Worm (Caenorhabditis elegans) whole organism, L4 larva: Measurements from ENCODE around the gene F39F10.2.

ENCODE experiments used
- D1046.2 ChIP-seq: fragments of 200-800 bp; sonication (Bioruptor generic); IDR thresholded peaks from 2 replicates; pipeline ENCODE4 v1.3.6; 2022; ENCODE audit warnings: missing genetic modification characterization, missing compliant biosample characterization
- F10B5.3 ChIP-seq: sonication (generic microtip); optimal IDR thresholded peaks from 2 replicates; lab custom pipeline; 2016; ENCODE audit warnings: mild to moderate bottlenecking, missing genetic modification characterization, missing compliant biosample characterization
- F26F4.8 ChIP-seq: fragments of 200-800 bp; sonication (Bioruptor generic); conservative IDR thresholded peaks from 2 replicates; pipeline ENCODE4 v1.3.6; 2022; ENCODE audit warnings: missing genetic modification characterization, missing compliant biosample characterization
- T20F7.1 ChIP-seq: fragments of 200-800 bp; sonication (Bioruptor generic); optimal IDR thresholded peaks from 2 replicates; lab custom pipeline; 2018; ENCODE audit warnings: mild to moderate bottlenecking, missing genetic modification characterization, missing compliant biosample characterization
- Y105C5A.15 ChIP-seq: fragments of 200-800 bp; sonication (Bioruptor generic); IDR thresholded peaks from 2 replicates; pipeline ENCODE4 v1.3.6; 2022; ENCODE audit warnings: missing genetic modification characterization, missing compliant biosample characterization
- Y75B8A.6 ChIP-seq: fragments of 200-800 bp; sonication (Bioruptor generic); IDR thresholded peaks from 2 replicates; pipeline ENCODE4 v1.3.6; 2022; ENCODE audit warnings: missing genetic modification reagents, missing genetic modification characterization, missing compliant biosample characterization
- ZK337.2 ChIP-seq: fragments of 200-800 bp; sonication (Bioruptor generic); IDR thresholded peaks from 2 replicates; pipeline ENCODE4 v1.3.6; 2022; ENCODE audit warnings: missing genetic modification reagents, missing genetic modification characterization, missing compliant biosample characterization
- aly-2 ChIP-seq: sonication (generic microtip); optimal IDR thresholded peaks from 2 replicates; lab custom pipeline; 2018; ENCODE audit warnings: missing biosample characterization, missing genetic modification characterization
- ceh-20 ChIP-seq: fragments of 200-800 bp; sonication (Bioruptor generic); IDR thresholded peaks from 2 replicates; pipeline ENCODE4 v1.3.6; 2022; ENCODE audit warnings: missing genetic modification reagents, missing genetic modification characterization, missing compliant biosample characterization
- ceh-62 ChIP-seq: sonication (generic microtip); optimal IDR thresholded peaks from 2 replicates; lab custom pipeline; 2017; ENCODE audit warnings: missing biosample characterization, missing genetic modification characterization
- daf-12 ChIP-seq: fragments of 150-350 bp; optimal IDR thresholded peaks from 2 replicates; lab custom pipeline; 2014; ENCODE audit warnings: missing biosample characterization, missing genetic modification reagents, missing genetic modification characterization
- daf-16 ChIP-seq, 3 experiments: sonication (generic microtip); optimal IDR thresholded peaks; 2 replicates each; lab custom pipeline; 2016 to 2017; ENCODE audit warnings: missing genetic modification characterization in 3 of 3, missing genetic modification reagents in 3 of 3, mild to moderate bottlenecking in 2 of 3, missing compliant biosample characterization in 2 of 3, missing biosample characterization in 1 of 3, moderate library complexity in 1 of 3
- dmd-6 ChIP-seq: fragments of 200-800 bp; sonication (Bioruptor generic); IDR thresholded peaks from 2 replicates; pipeline ENCODE4 v1.3.6; 2022; ENCODE audit warnings: missing genetic modification reagents, missing genetic modification characterization, missing compliant biosample characterization
- dmd-8 ChIP-seq: fragments of 200-800 bp; sonication (Bioruptor generic); IDR thresholded peaks from 2 replicates; pipeline ENCODE4 v1.3.6; 2022; ENCODE audit warnings: missing genetic modification characterization, missing compliant biosample characterization
- dmd-9 ChIP-seq: fragments of 200-800 bp; sonication (Bioruptor generic); IDR thresholded peaks from 2 replicates; pipeline ENCODE4 v1.3.6; 2022; ENCODE audit warnings: missing genetic modification reagents, missing genetic modification characterization, missing compliant biosample characterization
- dve-1 ChIP-seq: sonication (generic microtip); optimal IDR thresholded peaks from 2 replicates; lab custom pipeline; 2017; ENCODE audit warnings: antibody characterized with exemption, mild to moderate bottlenecking, missing genetic modification characterization, missing compliant biosample characterization; ENCODE audit not compliant: insufficient read depth
- fkh-10 ChIP-seq: fragments of 150-350 bp; optimal IDR thresholded peaks from 2 replicates; lab custom pipeline; 2014; ENCODE audit warnings: missing biosample characterization, missing genetic modification reagents, missing genetic modification characterization
- fos-1 ChIP-seq: fragments of 150-350 bp; optimal IDR thresholded peaks from 2 replicates; lab custom pipeline; 2014; ENCODE audit warnings: missing biosample characterization, missing genetic modification characterization
- hlh-30 ChIP-seq: sonication (generic microtip); optimal IDR thresholded peaks from 2 replicates; lab custom pipeline; 2017; ENCODE audit warnings: antibody characterized with exemption, mild to moderate bottlenecking, missing genetic modification characterization, missing compliant biosample characterization; ENCODE audit not compliant: insufficient read depth
- hmg-1.1 ChIP-seq: fragments of 200-800 bp; sonication (Bioruptor generic); IDR thresholded peaks from 2 replicates; pipeline ENCODE4 v1.3.6; 2022; ENCODE audit warnings: missing genetic modification reagents, missing genetic modification characterization, missing compliant biosample characterization
- lim-7 ChIP-seq: fragments of 200-800 bp; sonication (Bioruptor generic); IDR thresholded peaks from 2 replicates; pipeline ENCODE4 v1.3.6; 2022; ENCODE audit warnings: missing genetic modification characterization, missing compliant biosample characterization
- lin-13 ChIP-seq: fragments of 150-350 bp; optimal IDR thresholded peaks from 2 replicates; lab custom pipeline; 2014; ENCODE audit warnings: missing biosample characterization, missing genetic modification reagents, missing genetic modification characterization
- lin-29 ChIP-seq: fragments of 200-800 bp; sonication (Bioruptor generic); IDR thresholded peaks from 2 replicates; pipeline ENCODE4 v1.3.6; 2022; ENCODE audit warnings: missing genetic modification reagents, missing genetic modification characterization, missing compliant biosample characterization
- lir-3 ChIP-seq: sonication (generic microtip); optimal IDR thresholded peaks from 2 replicates; lab custom pipeline; 2016; ENCODE audit warnings: mild to moderate bottlenecking, missing genetic modification characterization, missing compliant biosample characterization
- lsy-2 ChIP-seq, 2 experiments: fragments of 150-350 bp in 1 of 2; sonication (generic microtip) in 1 of 2; optimal IDR thresholded peaks; 2 replicates each; lab custom pipeline; 2014 to 2017; ENCODE audit warnings: missing biosample characterization in 2 of 2, missing genetic modification characterization in 2 of 2
- mdl-1 ChIP-seq, 2 experiments: fragments of 150-350 bp in 1 of 2; sonication (generic microtip) in 1 of 2; optimal IDR thresholded peaks; 2 replicates each; lab custom pipeline; 2014 to 2017; ENCODE audit warnings: missing biosample characterization in 2 of 2, missing genetic modification characterization in 2 of 2
- mes-2 ChIP-seq: sonication (generic microtip); optimal IDR thresholded peaks from 2 replicates; lab custom pipeline; 2016; ENCODE audit warnings: missing genotype, mild to moderate bottlenecking, missing genetic modification characterization, missing compliant biosample characterization; ENCODE audit not compliant: poor library complexity, severe bottlenecking
- mxl-2 ChIP-seq: fragments of 200-800 bp; sonication (Bioruptor generic); conservative IDR thresholded peaks from 2 replicates; pipeline ENCODE4 v1.3.6; 2022; ENCODE audit warnings: missing genetic modification reagents, missing genetic modification characterization, missing compliant biosample characterization
- nhr-102 ChIP-seq: sonication (generic microtip); optimal IDR thresholded peaks from 2 replicates; lab custom pipeline; 2016; ENCODE audit warnings: mild to moderate bottlenecking, missing genetic modification characterization, moderate library complexity, missing compliant biosample characterization
- nhr-11 ChIP-seq: fragments of 150-350 bp; optimal IDR thresholded peaks from 2 replicates; lab custom pipeline; 2014; ENCODE audit warnings: missing biosample characterization, missing genetic modification characterization
- nhr-111 ChIP-seq: fragments of 200-800 bp; sonication (Bioruptor generic); optimal IDR thresholded peaks from 2 replicates; lab custom pipeline; 2018; ENCODE audit warnings: mild to moderate bottlenecking, missing genetic modification characterization, missing compliant biosample characterization
- nhr-25 ChIP-seq: sonication (generic microtip); optimal IDR thresholded peaks from 2 replicates; lab custom pipeline; 2017; ENCODE audit warnings: missing genetic modification characterization, mild to moderate bottlenecking, missing compliant biosample characterization, antibody characterized with exemption, moderate library complexity, borderline replicate concordance; ENCODE audit not compliant: insufficient read depth
- nhr-42 ChIP-seq: fragments of 200-800 bp; sonication (Bioruptor generic); IDR thresholded peaks from 2 replicates; pipeline ENCODE4 v1.3.6; 2022; ENCODE audit warnings: missing genetic modification characterization, missing compliant biosample characterization
- nhr-48 ChIP-seq: sonication (generic microtip); optimal IDR thresholded peaks from 2 replicates; lab custom pipeline; 2016; ENCODE audit warnings: mild to moderate bottlenecking, missing genetic modification characterization, missing compliant biosample characterization
- nhr-6 ChIP-seq: fragments of 150-350 bp; optimal IDR thresholded peaks from 2 replicates; lab custom pipeline; 2014; ENCODE audit warnings: missing biosample characterization, missing genetic modification characterization
- nhr-77 ChIP-seq: fragments of 150-350 bp; optimal IDR thresholded peaks from 2 replicates; lab custom pipeline; 2014; ENCODE audit warnings: missing biosample characterization, missing genetic modification characterization
- pha-4 ChIP-seq, 2 experiments: fragments of 150-350 bp in 1 of 2; fragments of 200-800 bp in 1 of 2; sonication (Bioruptor generic) in 1 of 2; IDR thresholded peaks in 1 of 2; optimal IDR thresholded peaks in 1 of 2; 2 replicates each; pipeline versions ENCODE4 v1.3.6 to Lab custom; 2014 to 2022; ENCODE audit warnings: missing genetic modification characterization in 2 of 2, missing genetic modification reagents in 2 of 2, missing biosample characterization in 1 of 2, missing compliant biosample characterization in 1 of 2
- pqm-1 ChIP-seq: sonication (generic microtip); optimal IDR thresholded peaks from 2 replicates; lab custom pipeline; 2017; ENCODE audit warnings: missing biosample characterization, missing genetic modification characterization
- rbr-2 ChIP-seq: sonication (generic microtip); optimal IDR thresholded peaks from 2 replicates; lab custom pipeline; 2016; ENCODE audit warnings: missing genotype, missing genetic modification characterization, missing compliant biosample characterization
- saeg-2 ChIP-seq: fragments of 200-800 bp; sonication (Bioruptor generic); IDR thresholded peaks from 2 replicates; pipeline ENCODE4 v1.3.6; 2022; ENCODE audit warnings: missing genetic modification reagents, missing genetic modification characterization, missing compliant biosample characterization
- snpc-1.2 ChIP-seq: fragments of 200-800 bp; sonication (Bioruptor generic); IDR thresholded peaks from 2 replicates; pipeline ENCODE4 v1.3.6; 2022; ENCODE audit warnings: missing genetic modification reagents, missing genetic modification characterization, missing compliant biosample characterization
- tag-97 ChIP-seq: fragments of 200-800 bp; sonication (Bioruptor generic); IDR thresholded peaks from 2 replicates; pipeline ENCODE4 v1.3.6; 2022; ENCODE audit warnings: missing genetic modification characterization, missing compliant biosample characterization
- unc-130 ChIP-seq: sonication (generic microtip); optimal IDR thresholded peaks from 2 replicates; lab custom pipeline; 2016; ENCODE audit warnings: missing genetic modification reagents, missing genetic modification characterization, missing compliant biosample characterization
- vab-7 ChIP-seq: fragments of 200-800 bp; sonication (Bioruptor generic); IDR thresholded peaks from 2 replicates; pipeline ENCODE4 v1.3.6; 2022; ENCODE audit warnings: missing genetic modification reagents, missing genetic modification characterization, missing compliant biosample characterization
- zfp-2 ChIP-seq: sonication (generic microtip); optimal IDR thresholded peaks from 2 replicates; lab custom pipeline; 2016; ENCODE audit warnings: mild to moderate bottlenecking, missing genetic modification characterization, missing compliant biosample characterization
- zip-2 ChIP-seq: fragments of 150-350 bp; optimal IDR thresholded peaks from 2 replicates; lab custom pipeline; 2014; ENCODE audit warnings: missing biosample characterization, missing genetic modification characterization
- ztf-7 ChIP-seq: fragments of 150-350 bp; optimal IDR thresholded peaks from 2 replicates; lab custom pipeline; 2014; ENCODE audit warnings: missing biosample characterization, missing genetic modification characterization

F39F10.2 gene

ce11 chrX:16929560-16930332 is 35.1 kb downstream of the F39F10.2 start (continued):
- TF ChIP-seq ceh-62 (tag; lab: Kevin White, UChicago) = no peak
- TF ChIP-seq nhr-77 (tag; lab: Kevin White, UChicago) = peak; percentile 77
- TF ChIP-seq snpc-1.2 (GFP tag; lab: Robert Waterston, UW) = no peak
- no peak for TF ChIP-seq nhr-111 (GFP tag; lab: Kevin White, UChicago)
- TF ChIP-seq lin-13 = peak; percentile 95
- TF ChIP-seq hlh-30 (tag; lab: Kevin White, UChicago) = peak; percentile 100
- TF ChIP-seq ztf-7 (tag; lab: Kevin White, UChicago) = peak; percentile 81
- TF ChIP-seq pqm-1 (tag; lab: Kevin White, UChicago) = peak; percentile 6
- TF ChIP-seq rbr-2 (tag; lab: Kevin White, UChicago) = peak; percentile 97
- peak; percentile 47; the same call in 1 of the 2 replicates for TF ChIP-seq mxl-2 (GFP tag; lab: Robert Waterston, UW)
- no peak for TF ChIP-seq lir-3 (tag; lab: Kevin White, UChicago)
- peak; percentile 90 to 95 for TF ChIP-seq lsy-2 (tag; optimal IDR thresholded peaks at IDR 0.05; lab: Kevin White, UChicago)
- TF ChIP-seq nhr-6 (tag; lab: Kevin White, UChicago) = peak; percentile 98
- peak; percentile 96 for TF ChIP-seq hmg-1.1
- TF ChIP-seq ceh-20 (GFP tag; lab: Robert Waterston, UW) = peak; percentile 98
- 0 out of 2 replicates have a peak, but pooled peaks have one; percentile 21 for TF ChIP-seq ZK337.2 (GFP tag; lab: Robert Waterston, UW)
- TF ChIP-seq mes-2 = peak; percentile 78
- TF ChIP-seq Y75B8A.6 = 0 out of 2 replicates have a peak, but pooled peaks have one; percentile 29
- TF ChIP-seq F26F4.8 = no peak
- TF ChIP-seq dmd-6 (GFP tag; lab: Robert Waterston, UW) = peak; percentile 98
- TF ChIP-seq nhr-42 = peak; percentile 91
- TF ChIP-seq zip-2 = peak; percentile 77
- no peak for TF ChIP-seq unc-130 (GFP tag; lab: Kevin White, UChicago)
- TF ChIP-seq dve-1 (tag; lab: Kevin White, UChicago) = peak; percentile 99
- peak; percentile 77; the same call in 1 of the 2 replicates for TF ChIP-seq D1046.2 (GFP tag; lab: Robert Waterston, UW)
- peak; percentile 85 for TF ChIP-seq vab-7 (GFP tag; lab: Robert Waterston, UW)
- peak; percentile 86 for TF ChIP-seq T20F7.1 (GFP tag; lab: Kevin White, UChicago)
- no peak for TF ChIP-seq Y105C5A.15 (GFP tag; lab: Robert Waterston, UW)
- TF ChIP-seq dmd-9 = peak; percentile 76; the same call in 1 of the 2 replicates
- TF ChIP-seq nhr-11 (tag; lab: Kevin White, UChicago) = peak; percentile 99
- TF ChIP-seq lim-7 = peak; percentile 72
- peak; percentile 66; the same call in 1 of the 2 replicates for TF ChIP-seq lin-29 (GFP tag; lab: Robert Waterston, UW)
- peak; percentile 97 to 98 for TF ChIP-seq mdl-1 (tag; optimal IDR thresholded peaks at IDR 0.05; lab: Kevin White, UChicago)
- peak; percentile 48 to 96 for TF ChIP-seq daf-16 (GFP tag; optimal IDR thresholded peaks at IDR 0.05; lab: Kevin White, UChicago)
- peak; percentile 86 for TF ChIP-seq daf-16 (tag; optimal IDR thresholded peaks at IDR 0.05; lab: Kevin White, UChicago)
- no peak for TF ChIP-seq tag-97
- no peak for TF ChIP-seq aly-2
- peak; percentile 88 for TF ChIP-seq pha-4 (GFP tag; IDR thresholded peaks at IDR 0.05; lab: Robert Waterston, UW)
- peak; percentile 36 for TF ChIP-seq pha-4 (tag; optimal IDR thresholded peaks at IDR 0.05; lab: Kevin White, UChicago)
- TF ChIP-seq zfp-2 (tag; lab: Kevin White, UChicago) = peak; percentile 76
- peak; percentile 97 for TF ChIP-seq nhr-25 (tag; lab: Kevin White, UChicago)
- no peak for TF ChIP-seq fos-1 (tag; lab: Kevin White, UChicago)
- TF ChIP-seq fkh-10 (GFP tag; lab: Kevin White, UChicago) = peak; percentile 81
- peak; percentile 92 for TF ChIP-seq saeg-2 (GFP tag; lab: Robert Waterston, UW)
- TF ChIP-seq daf-12 = peak; percentile 2
- peak; percentile 90 for TF ChIP-seq F10B5.3 (tag; lab: Kevin White, UChicago)
- TF ChIP-seq nhr-48 (tag; lab: Kevin White, UChicago) = peak; percentile 95
- TF ChIP-seq dmd-8 (GFP tag; lab: Robert Waterston, UW) = 0 out of 2 replicates have a peak, but pooled peaks have one; percentile 21
- TF ChIP-seq nhr-102 = peak; percentile 95
